Fruit fly (Drosophila melanogaster): ENCODE results near the gene Hsp60B.

DNA sequence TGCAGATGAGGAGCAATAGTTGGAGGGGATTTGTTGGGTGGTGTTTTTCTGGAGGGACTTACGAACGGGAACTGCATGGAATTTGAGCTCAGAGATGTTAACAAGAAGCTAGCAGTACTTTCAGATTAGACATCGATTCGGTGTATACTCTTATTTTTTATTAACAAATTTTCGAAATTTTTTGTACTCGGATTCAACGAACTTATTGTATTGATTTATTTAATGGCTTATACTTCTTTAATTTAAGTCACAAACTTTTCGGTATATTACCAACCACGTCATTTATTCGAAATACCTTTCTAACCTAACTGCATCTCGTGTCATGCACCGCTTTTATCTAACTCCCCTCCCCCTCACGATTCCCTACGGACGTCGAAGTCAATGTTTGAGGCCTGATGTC lies 22.9 kb upstream of the Hsp60B start:
- TF ChIP-seq CG10348 (GFP tag; IDR thresholded peaks at IDR 0.05) (no peak), Pif1B (GFP tag; optimal IDR thresholded peaks at IDR 0.05) (no peak), Ets98B (GFP tag; IDR thresholded peaks at IDR 0.05) (no peak), Pif1A (GFP tag; optimal IDR thresholded peaks at IDR 0.05) (no peak)

All from whole organism, pupa.